Worm (Caenorhabditis elegans): ENCODE results near the gene Y27F2A.9.
"Not testable (repeated sequence)": the region's sequence is repeated elsewhere in the genome, so short reads cannot be mapped to it uniquely, and the experiment has no call there.

ce11 chrII:3177663-3178062 is 13.8 kb downstream of the Y27F2A.9 start, which contains the start of gene sri-40:
- TF ChIP-seq unc-62 (GFP tag; optimal IDR thresholded peaks at IDR 0.05); snpc-4 (tag; optimal IDR thresholded peaks at IDR 0.05); nhr-12 (tag; optimal IDR thresholded peaks at IDR 0.05); skn-1 (tag; optimal IDR thresholded peaks at IDR 0.05); zag-1 (tag; optimal IDR thresholded peaks at IDR 0.05); lin-39 (tag; optimal IDR thresholded peaks at IDR 0.05); lin-11 (tag; optimal IDR thresholded peaks at IDR 0.05); elt-3 (tag; optimal IDR thresholded peaks at IDR 0.05); ceh-82 (tag; optimal IDR thresholded peaks at IDR 0.05): not testable (repeated sequence)
